Comparison of ENCODE assay signal across 1 fruit fly cellular context in genomic region chr3R:24100717-24101116, dm6.
TF ChIP-seq lines count a peak whose summit lies in the region.

No protein-coding gene starts in this region.

TF ChIP-seq in whole organism, embryonic, 481 proteins besides CTCF, POLR2A, EP300 and RAD21 (continued from another document and continues in another):
- TF ChIP-seq Doc3 (GFP tag; IDR thresholded peaks at IDR 0.05; lab: Robert Waterston, UW; ENCODE audit: partially characterized antibody) (no peak), CG7745 (tag; optimal IDR thresholded peaks at IDR 0.05; lab: Kevin White, UChicago) (no peak), Adf1 (GFP tag; IDR thresholded peaks at IDR 0.05; lab: Robert Waterston, UW) (no peak), pros (GFP tag; optimal IDR thresholded peaks at IDR 0.05; lab: Kevin White, UChicago) (no peak), ap (GFP tag; IDR thresholded peaks at IDR 0.05; lab: Robert Waterston, UW) (no peak), Hr39 (optimal IDR thresholded peaks at IDR 0.05; lab: Kevin White, UChicago) (no peak), Xrp1 (GFP tag; IDR thresholded peaks at IDR 0.05; lab: Robert Waterston, UW) (no peak), Nf-YB (GFP tag; optimal IDR thresholded peaks at IDR 0.05; lab: Kevin White, UChicago) (no peak), ham (GFP tag; IDR thresholded peaks at IDR 0.05; lab: Robert Waterston, UW) (no peak), ab (GFP tag; optimal IDR thresholded peaks at IDR 0.05; lab: Kevin White, UChicago) (no peak), crol (GFP tag; IDR thresholded peaks at IDR 0.05; lab: Robert Waterston, UW) (0 out of 2 replicates have a peak, but pooled peaks have one; percentile 12), chinmo (GFP tag; IDR thresholded peaks at IDR 0.05; lab: Robert Waterston, UW; ENCODE audit: partially characterized antibody) (no peak), Dek (tag; optimal IDR thresholded peaks at IDR 0.05; lab: Kevin White, UChicago) (peak; percentile 8), zfh1 (GFP tag; IDR thresholded peaks at IDR 0.05; lab: Robert Waterston, UW) (no peak), oc (tag; optimal IDR thresholded peaks at IDR 0.05; lab: Kevin White, UChicago) (no peak), bsh (GFP tag; optimal IDR thresholded peaks at IDR 0.05; lab: Kevin White, UChicago) (peak in 1 of 2 experiments; percentile 14), CG7928 (GFP tag; optimal IDR thresholded peaks at IDR 0.05; lab: Kevin White, UChicago) (no peak), H2.0 (GFP tag; IDR thresholded peaks at IDR 0.05; lab: Robert Waterston, UW) (0 out of 2 replicates have a peak, but pooled peaks have one; percentile 9), Hsf (GFP tag; optimal IDR thresholded peaks at IDR 0.05; lab: Kevin White, UChicago) (peak; percentile 2), HLHmδ (GFP tag; optimal IDR thresholded peaks at IDR 0.05; lab: Kevin White, UChicago) (no peak), btn (GFP tag; optimal IDR thresholded peaks at IDR 0.05; lab: Kevin White, UChicago) (no peak), Hr78 (GFP tag; optimal IDR thresholded peaks at IDR 0.05; lab: Kevin White, UChicago) (no peak), Mes4 (GFP tag; optimal IDR thresholded peaks at IDR 0.05; lab: Kevin White, UChicago) (no peak), CG17802 (tag; optimal IDR thresholded peaks at IDR 0.05; lab: Kevin White, UChicago) (no peak), fd96Cb (tag; optimal IDR thresholded peaks at IDR 0.05; lab: Kevin White, UChicago) (no peak), CG6654 (GFP tag; optimal IDR thresholded peaks at IDR 0.05; lab: Kevin White, UChicago) (no peak), ttk (GFP tag; IDR thresholded peaks at IDR 0.05; lab: Robert Waterston, UW) (no peak), Bteb2 (GFP tag; optimal IDR thresholded peaks at IDR 0.05; lab: Kevin White, UChicago) (no peak), CG30403 (GFP tag; optimal IDR thresholded peaks at IDR 0.05; lab: Kevin White, UChicago) (no peak), sc (optimal IDR thresholded peaks at IDR 0.05; lab: Kevin White, UChicago) (no peak), sc (GFP tag; optimal IDR thresholded peaks at IDR 0.05; lab: Kevin White, UChicago) (no peak), fd102C (GFP tag; optimal IDR thresholded peaks at IDR 0.05; lab: Kevin White, UChicago) (no peak), BEAF-32 (GFP tag; optimal IDR thresholded peaks at IDR 0.05; lab: Kevin White, UChicago) (no peak), sr (GFP tag; IDR thresholded peaks at IDR 0.05; lab: Robert Waterston, UW) (no peak), D19B (GFP tag; optimal IDR thresholded peaks at IDR 0.05; lab: Kevin White, UChicago) (peak; percentile 94), CG18011 (GFP tag; optimal IDR thresholded peaks at IDR 0.05; lab: Kevin White, UChicago) (no peak), wek (GFP tag; optimal IDR thresholded peaks at IDR 0.05; lab: Kevin White, UChicago) (no peak), crp (GFP tag; optimal IDR thresholded peaks at IDR 0.05; lab: Kevin White, UChicago) (no peak), eyg (GFP tag; optimal IDR thresholded peaks at IDR 0.05; lab: Kevin White, UChicago) (no peak), CG13894 (tag; optimal IDR thresholded peaks at IDR 0.05; lab: Kevin White, UChicago) (no peak), Rx (GFP tag; IDR thresholded peaks at IDR 0.05; lab: Robert Waterston, UW) (no peak), CG3726 (GFP tag; IDR thresholded peaks at IDR 0.05; lab: Robert Waterston, UW) (no peak), ATbp (GFP tag; optimal IDR thresholded peaks at IDR 0.05; lab: Kevin White, UChicago) (no peak), CG13424 (tag; optimal IDR thresholded peaks at IDR 0.05; lab: Kevin White, UChicago) (peak; percentile 9), CG3281 (GFP tag; optimal IDR thresholded peaks at IDR 0.05; lab: Kevin White, UChicago) (no peak), al (GFP tag; IDR thresholded peaks at IDR 0.05; lab: Robert Waterston, UW) (peak; percentile 15; the same call in 1 of the 2 replicates), seq (GFP tag; IDR thresholded peaks at IDR 0.05; lab: Robert Waterston, UW) (no peak), Ravus (GFP tag; IDR thresholded peaks at IDR 0.05; lab: Robert Waterston, UW) (no peak), hbn (GFP tag; IDR thresholded peaks at IDR 0.05; lab: Robert Waterston, UW; ENCODE audit: partially characterized antibody) (no peak), CG5180 (GFP tag; optimal IDR thresholded peaks at IDR 0.05; lab: Kevin White, UChicago) (no peak), pan (optimal IDR thresholded peaks at IDR 0.05; lab: Kevin White, UChicago) (no peak), pan (GFP tag; optimal IDR thresholded peaks at IDR 0.05 in 1 of 2, IDR thresholded peaks at IDR 0.05 in 1 of 2) (peak in 1 of 2 experiments; percentile 27), CG3163 (GFP tag; optimal IDR thresholded peaks at IDR 0.05; lab: Kevin White, UChicago) (no peak), grn (GFP tag; optimal IDR thresholded peaks at IDR 0.05; lab: Kevin White, UChicago) (no peak), Atf6 (GFP tag; IDR thresholded peaks at IDR 0.05; lab: Robert Waterston, UW) (peak; percentile 40; the same call in 1 of the 2 replicates), chn (GFP tag; optimal IDR thresholded peaks at IDR 0.05; lab: Kevin White, UChicago) (no peak), E2f1 (GFP tag; IDR thresholded peaks at IDR 0.05; lab: Robert Waterston, UW) (0 out of 2 replicates have a peak, but pooled peaks have one; percentile 16), pita (GFP tag; optimal IDR thresholded peaks at IDR 0.05; lab: Kevin White, UChicago) (no peak), Tbp (GFP tag; optimal IDR thresholded peaks at IDR 0.05; lab: Kevin White, UChicago) (no peak), CG12299 (tag; optimal IDR thresholded peaks at IDR 0.05; lab: Kevin White, UChicago) (no peak), Lhr (GFP tag; optimal IDR thresholded peaks at IDR 0.05; lab: Kevin White, UChicago) (no peak), dimm (GFP tag; IDR thresholded peaks at IDR 0.05; lab: Robert Waterston, UW) (no peak), kni (GFP tag; optimal IDR thresholded peaks at IDR 0.05; lab: Kevin White, UChicago) (no peak), luna (GFP tag; optimal IDR thresholded peaks at IDR 0.05; lab: Kevin White, UChicago) (no peak), Ets65A (GFP tag; lab: Kevin White, UChicago) (peak; percentile 49), Gsc (GFP tag; IDR thresholded peaks at IDR 0.05; lab: Robert Waterston, UW) (no peak), CG13123 (GFP tag; optimal IDR thresholded peaks at IDR 0.05; lab: Kevin White, UChicago) (no peak), Sin3A (optimal IDR thresholded peaks at IDR 0.05; lab: Kevin White, UChicago) (no peak), pum (GFP tag; optimal IDR thresholded peaks at IDR 0.05; lab: Kevin White, UChicago) (no peak), MTF-1 (GFP tag; optimal IDR thresholded peaks at IDR 0.05; lab: Kevin White, UChicago; ENCODE audit: borderline replicate concordance) (no peak), NK7.1 (GFP tag; optimal IDR thresholded peaks at IDR 0.05; lab: Kevin White, UChicago) (no peak), yki (optimal IDR thresholded peaks at IDR 0.05; lab: Kevin White, UChicago) (no peak), mam (GFP tag; optimal IDR thresholded peaks at IDR 0.05; lab: Kevin White, UChicago) (peak; percentile 47), pnt (GFP tag; optimal IDR thresholded peaks at IDR 0.05; lab: Kevin White, UChicago) (no peak), hkb (optimal IDR thresholded peaks at IDR 0.05; lab: Kevin White, UChicago) (no peak), hkb (GFP tag; IDR thresholded peaks at IDR 0.05; lab: Robert Waterston, UW) (no peak), Atf3 (GFP tag; optimal IDR thresholded peaks at IDR 0.05; lab: Kevin White, UChicago) (no peak), CG10274 (GFP tag; optimal IDR thresholded peaks at IDR 0.05; lab: Kevin White, UChicago) (no peak), D (optimal IDR thresholded peaks at IDR 0.05; lab: Kevin White, UChicago) (no peak), D (GFP tag; optimal IDR thresholded peaks at IDR 0.05; lab: Kevin White, UChicago) (no peak), bcd (GFP tag; optimal IDR thresholded peaks at IDR 0.05; lab: Kevin White, UChicago) (no peak), emc (GFP tag; optimal IDR thresholded peaks at IDR 0.05; lab: Kevin White, UChicago) (no peak), CG7357 (GFP tag; IDR thresholded peaks at IDR 0.05; lab: Robert Waterston, UW) (no peak), MBD-R2 (GFP tag; IDR thresholded peaks at IDR 0.05; lab: Robert Waterston, UW) (no peak), CG31224 (GFP tag; IDR thresholded peaks at IDR 0.05; lab: Robert Waterston, UW) (no peak), CG14965 (GFP tag; optimal IDR thresholded peaks at IDR 0.05; lab: Kevin White, UChicago; ENCODE audit: borderline replicate concordance) (no peak), CG8290 (GFP tag; optimal IDR thresholded peaks at IDR 0.05; lab: Kevin White, UChicago) (no peak), CG8290 (tag; optimal IDR thresholded peaks at IDR 0.05; lab: Kevin White, UChicago) (peak in 1 of 2 experiments; percentile 2), CG3847 (GFP tag; IDR thresholded peaks at IDR 0.05; lab: Robert Waterston, UW) (0 out of 2 replicates have a peak, but pooled peaks have one; percentile 22), CG14441 (GFP tag; IDR thresholded peaks at IDR 0.05; lab: Robert Waterston, UW) (peak; percentile 42; the same call in 1 of the 2 replicates), CG10431 (GFP tag; optimal IDR thresholded peaks at IDR 0.05; lab: Kevin White, UChicago) (no peak), sob (GFP tag; IDR thresholded peaks at IDR 0.05; lab: Robert Waterston, UW) (0 out of 2 replicates have a peak, but pooled peaks have one; percentile 31), CG31365 (tag; optimal IDR thresholded peaks at IDR 0.05; lab: Kevin White, UChicago) (no peak), gcm2 (GFP tag; optimal IDR thresholded peaks at IDR 0.05; lab: Kevin White, UChicago) (no peak), Atf-2 (GFP tag; optimal IDR thresholded peaks at IDR 0.05; lab: Kevin White, UChicago) (no peak), Max (GFP tag; optimal IDR thresholded peaks at IDR 0.05; lab: Kevin White, UChicago) (no peak), CG4404 (GFP tag; IDR thresholded peaks at IDR 0.05; lab: Robert Waterston, UW) (no peak), Ptx1 (GFP tag; IDR thresholded peaks at IDR 0.05; lab: Robert Waterston, UW) (no peak), unc-4 (GFP tag; IDR thresholded peaks at IDR 0.05; lab: Robert Waterston, UW; ENCODE audit: partially characterized antibody) (no peak), Nf-YC (tag; optimal IDR thresholded peaks at IDR 0.05; lab: Kevin White, UChicago) (no peak), pho (GFP tag; optimal IDR thresholded peaks at IDR 0.05; lab: Kevin White, UChicago) (peak; percentile 25), en (GFP tag; optimal IDR thresholded peaks at IDR 0.05; lab: Kevin White, UChicago) (no peak), HLH3B (GFP tag; IDR thresholded peaks at IDR 0.05; lab: Robert Waterston, UW) (no peak), CG15601 (tag; optimal IDR thresholded peaks at IDR 0.05; lab: Kevin White, UChicago) (no peak), HHEX (GFP tag; optimal IDR thresholded peaks at IDR 0.05; lab: Kevin White, UChicago) (no peak), CG14710 (tag; optimal IDR thresholded peaks at IDR 0.05; lab: Kevin White, UChicago) (no peak), Oaz (GFP tag; IDR thresholded peaks at IDR 0.05; lab: Robert Waterston, UW) (no peak), Eip74EF (GFP tag; optimal IDR thresholded peaks at IDR 0.05; lab: Kevin White, UChicago) (no peak), BtbVII (GFP tag; optimal IDR thresholded peaks at IDR 0.05; lab: Kevin White, UChicago) (no peak), eve (GFP tag; optimal IDR thresholded peaks at IDR 0.05; lab: Kevin White, UChicago) (no peak), ac (GFP tag; optimal IDR thresholded peaks at IDR 0.05; lab: Kevin White, UChicago) (no peak), CG12071 (GFP tag; optimal IDR thresholded peaks at IDR 0.05; lab: Kevin White, UChicago) (no peak), nerfin-2 (GFP tag; IDR thresholded peaks at IDR 0.05; lab: Robert Waterston, UW; ENCODE audit: partially characterized antibody) (no peak), lola (GFP tag; optimal IDR thresholded peaks at IDR 0.05; lab: Kevin White, UChicago) (no peak), CG14014 (GFP tag; IDR thresholded peaks at IDR 0.05; lab: Robert Waterston, UW) (0 out of 2 replicates have a peak, but pooled peaks have one; percentile 12), CG7786 (GFP tag; optimal IDR thresholded peaks at IDR 0.05; lab: Kevin White, UChicago) (peak; percentile 12), CG11695 (GFP tag; IDR thresholded peaks at IDR 0.05; lab: Robert Waterston, UW) (no peak), NC2α (GFP tag; optimal IDR thresholded peaks at IDR 0.05; lab: Kevin White, UChicago) (no peak), dan (GFP tag; IDR thresholded peaks at IDR 0.05; lab: Robert Waterston, UW) (no peak), phol (tag; optimal IDR thresholded peaks at IDR 0.05; lab: Kevin White, UChicago) (no peak), Hey (tag; optimal IDR thresholded peaks at IDR 0.05; lab: Kevin White, UChicago) (no peak), sqz (GFP tag; optimal IDR thresholded peaks at IDR 0.05; lab: Kevin White, UChicago) (no peak), CG8388 (GFP tag; optimal IDR thresholded peaks at IDR 0.05; lab: Kevin White, UChicago) (no peak), CG15073 (GFP tag; optimal IDR thresholded peaks at IDR 0.05; lab: Kevin White, UChicago) (no peak), CG43689 (GFP tag; IDR thresholded peaks at IDR 0.05; lab: Robert Waterston, UW) (no peak), CG6791 (GFP tag; IDR thresholded peaks at IDR 0.05; lab: Robert Waterston, UW; ENCODE audit: partially characterized antibody) (no peak), so (GFP tag; IDR thresholded peaks at IDR 0.05; lab: Robert Waterston, UW) (0 out of 3 replicates have a peak, but pooled peaks have one; percentile 37), CG10654 (GFP tag; optimal IDR thresholded peaks at IDR 0.05; lab: Kevin White, UChicago) (no peak), Doc2 (GFP tag; IDR thresholded peaks at IDR 0.05; lab: Robert Waterston, UW) (no peak), GATAe (GFP tag; conservative IDR thresholded peaks at IDR 0.05; lab: Robert Waterston, UW) (no peak), Lpt (GFP tag; optimal IDR thresholded peaks at IDR 0.05; lab: Kevin White, UChicago) (no peak), Opbp (GFP tag; IDR thresholded peaks at IDR 0.05; lab: Robert Waterston, UW; ENCODE audit: partially characterized antibody) (no peak), Side (GFP tag; optimal IDR thresholded peaks at IDR 0.05; lab: Kevin White, UChicago) (no peak), Fer3 (tag; optimal IDR thresholded peaks at IDR 0.05; lab: Kevin White, UChicago) (peak; percentile 3), CG2712 (tag; optimal IDR thresholded peaks at IDR 0.05; lab: Kevin White, UChicago) (peak; percentile 34), Nf-YA (GFP tag; IDR thresholded peaks at IDR 0.05; lab: Robert Waterston, UW) (no peak), dmrt11E (tag; optimal IDR thresholded peaks at IDR 0.05; lab: Kevin White, UChicago) (no peak), slbo (GFP tag; IDR thresholded peaks at IDR 0.05; lab: Robert Waterston, UW) (peak; percentile 71)
